Worm (Caenorhabditis elegans) whole organism, L2 larva: ENCODE measurements around the gene vdac-1.

Source experiments
- alr-1 ChIP-seq: fragments of 150-350 bp; optimal IDR thresholded peaks from 2 replicates; lab custom pipeline; 2014; ENCODE audit warnings: missing biosample characterization, missing genetic modification characterization
- lin-11 ChIP-seq: fragments of 150-350 bp; sonication (generic microtip); optimal IDR thresholded peaks from 2 replicates; lab custom pipeline; 2014; ENCODE audit warnings: missing biosample characterization, missing genetic modification characterization, inconsistent platforms, mixed read lengths
- lsy-2 ChIP-seq, 2 experiments: fragments of 150-350 bp in 1 of 2; sonication (generic microtip) in 1 of 2; optimal IDR thresholded peaks; 2 replicates each; lab custom pipeline; 2014 to 2017; ENCODE audit warnings: missing biosample characterization in 2 of 2, missing genetic modification characterization in 2 of 2
- sem-4 ChIP-seq: fragments of 150-350 bp; optimal IDR thresholded peaks from 2 replicates; lab custom pipeline; 2014; ENCODE audit warnings: missing biosample characterization, missing genetic modification reagents, missing genetic modification characterization
- snpc-4 ChIP-seq: fragments of 150-350 bp; optimal IDR thresholded peaks from 2 replicates; lab custom pipeline; 2014; ENCODE audit warnings: missing biosample characterization, missing genetic modification characterization
- unc-55 ChIP-seq: fragments of 150-350 bp; sonication (generic microtip); optimal IDR thresholded peaks from 3 replicates; lab custom pipeline; 2014; ENCODE audit warnings: missing biosample characterization, missing genetic modification reagents, missing genetic modification characterization
- unc-62 ChIP-seq: fragments of 150-350 bp; optimal IDR thresholded peaks from 2 replicates; lab custom pipeline; 2014; ENCODE audit warnings: missing biosample characterization, missing genetic modification reagents, missing genetic modification characterization
- ztf-11 ChIP-seq: sonication (generic microtip); optimal IDR thresholded peaks from 2 replicates; lab custom pipeline; 2017; ENCODE audit warnings: missing biosample characterization, missing genetic modification characterization
- ztf-4 ChIP-seq: fragments of 150-350 bp; optimal IDR thresholded peaks from 2 replicates; lab custom pipeline; 2014; ENCODE audit warnings: missing biosample characterization, missing genetic modification characterization

- TF ChIP-seq sem-4 (tag; lab: Kevin White, UChicago), result no peak
- no peak for TF ChIP-seq lin-11 (tag; lab: Kevin White, UChicago)
- TF ChIP-seq snpc-4, result no peak
- TF ChIP-seq unc-55 (GFP tag; lab: Kevin White, UChicago), result no peak
- TF ChIP-seq unc-62 (GFP tag; lab: Kevin White, UChicago), result no peak
- no peak for TF ChIP-seq ztf-11 (tag; lab: Kevin White, UChicago)
- no peak for TF ChIP-seq alr-1 (tag; lab: Kevin White, UChicago)
- no peak for TF ChIP-seq lsy-2 (tag; optimal IDR thresholded peaks at IDR 0.05; lab: Kevin White, UChicago)
- no peak for TF ChIP-seq ztf-4 (tag; lab: Kevin White, UChicago)
These were observed 40.5 kb downstream of the vdac-1 start for ce11 chrIV:7467170-7467569.
